Worm (Caenorhabditis elegans) whole organism, young adult: Measurements from ENCODE around the gene ZK1248.5.

Source experiments
- B0019.2 ChIP-seq: fragments of 200-800 bp; sonication (Bioruptor generic); conservative IDR thresholded peaks from 2 replicates; pipeline ENCODE4 v1.3.6; 2022; ENCODE audit warnings: missing genetic modification reagents, missing genetic modification characterization, missing compliant biosample characterization
- F22D6.2 ChIP-seq: sonication (generic microtip); optimal IDR thresholded peaks from 2 replicates; lab custom pipeline; 2016; ENCODE audit warnings: mild to moderate bottlenecking, missing genetic modification characterization, missing compliant biosample characterization
- F23B12.7 ChIP-seq: sonication (generic microtip); optimal IDR thresholded peaks from 2 replicates; lab custom pipeline; 2017; ENCODE audit warnings: missing genetic modification characterization, mild to moderate bottlenecking, missing compliant biosample characterization, antibody characterized with exemption, moderate library complexity; ENCODE audit not compliant: insufficient read depth
- F33H1.4 ChIP-seq: fragments of 200-800 bp; sonication (Bioruptor generic); IDR thresholded peaks from 2 replicates; pipeline ENCODE4 v1.3.6; 2022; ENCODE audit warnings: missing genetic modification reagents, missing genetic modification characterization, missing compliant biosample characterization
- F39B2.1 ChIP-seq: fragments of 200-800 bp; sonication (Bioruptor generic); IDR thresholded peaks from 2 replicates; pipeline ENCODE4 v1.3.6; 2022; ENCODE audit warnings: missing genetic modification reagents, missing genetic modification characterization, missing compliant biosample characterization
- F52B5.7 ChIP-seq: sonication (generic microtip); optimal IDR thresholded peaks from 2 replicates; lab custom pipeline; 2016; ENCODE audit warnings: mild to moderate bottlenecking, missing genetic modification characterization, missing compliant biosample characterization
- F55B11.4 ChIP-seq: sonication (generic microtip); optimal IDR thresholded peaks from 2 replicates; lab custom pipeline; 2016; ENCODE audit warnings: missing compliant biosample characterization, missing genetic modification characterization, borderline replicate concordance; ENCODE audit not compliant: insufficient read depth
- F57A8.1 ChIP-seq: fragments of 200-800 bp; sonication (Bioruptor generic); optimal IDR thresholded peaks from 2 replicates; lab custom pipeline; 2018; ENCODE audit warnings: mild to moderate bottlenecking, missing genetic modification characterization, moderate library complexity, missing compliant biosample characterization
- T26A5.8 ChIP-seq: sonication (generic microtip); optimal IDR thresholded peaks from 2 replicates; lab custom pipeline; 2016; ENCODE audit warnings: missing genetic modification characterization, missing compliant biosample characterization
- Y53G8AR.9 ChIP-seq: fragments of 200-800 bp; sonication (Bioruptor generic); conservative IDR thresholded peaks from 2 replicates; pipeline ENCODE4 v1.3.6; 2022; ENCODE audit warnings: missing genetic modification reagents, missing genetic modification characterization, missing compliant biosample characterization
- Y56A3A.18 ChIP-seq: fragments of 200-800 bp; sonication (Bioruptor generic); IDR thresholded peaks from 2 replicates; pipeline ENCODE4 v1.3.6; 2022; ENCODE audit warnings: missing genetic modification reagents, missing genetic modification characterization, missing compliant biosample characterization
- Y67H2A.10 ChIP-seq: fragments of 200-800 bp; sonication (Bioruptor generic); conservative IDR thresholded peaks from 2 replicates; pipeline ENCODE4 v1.3.6; 2022; ENCODE audit warnings: missing genetic modification reagents, missing genetic modification characterization, missing compliant biosample characterization
- Y95B8A.8 ChIP-seq: fragments of 200-800 bp; sonication (Bioruptor generic); IDR thresholded peaks from 2 replicates; pipeline ENCODE4 v1.3.6; 2022; ENCODE audit warnings: missing genetic modification reagents, missing genetic modification characterization, missing compliant biosample characterization
- attf-3 ChIP-seq: fragments of 200-800 bp; sonication (Bioruptor generic); conservative IDR thresholded peaks from 2 replicates; pipeline ENCODE4 v1.3.6; 2022; ENCODE audit warnings: missing genetic modification reagents, missing genetic modification characterization, missing compliant biosample characterization
- bed-1 ChIP-seq: fragments of 200-800 bp; sonication (Bioruptor generic); IDR thresholded peaks from 2 replicates; pipeline ENCODE4 v1.3.6; 2022; ENCODE audit warnings: missing genetic modification reagents, missing genetic modification characterization, missing compliant biosample characterization
- ceh-27 ChIP-seq: fragments of 200-800 bp; sonication (Bioruptor generic); optimal IDR thresholded peaks from 2 replicates; lab custom pipeline; 2018; ENCODE audit warnings: mild to moderate bottlenecking, missing genetic modification characterization, moderate library complexity, missing compliant biosample characterization
- ceh-58 ChIP-seq: fragments of 200-800 bp; sonication (Bioruptor generic); IDR thresholded peaks from 2 replicates; pipeline ENCODE4 v1.3.6; 2022; ENCODE audit warnings: missing genetic modification characterization, missing compliant biosample characterization
- chd-7 ChIP-seq: sonication (generic microtip); optimal IDR thresholded peaks from 2 replicates; lab custom pipeline; 2016; ENCODE audit warnings: mild to moderate bottlenecking, missing genetic modification characterization, moderate library complexity, missing compliant biosample characterization
- dox-1 ChIP-seq: fragments of 200-800 bp; sonication (Bioruptor generic); IDR thresholded peaks from 2 replicates; pipeline ENCODE4 v1.3.6; 2022; ENCODE audit warnings: missing genetic modification reagents, missing genetic modification characterization, missing compliant biosample characterization
- egrh-3 ChIP-seq: fragments of 200-800 bp; sonication (Bioruptor generic); IDR thresholded peaks from 2 replicates; pipeline ENCODE4 v1.3.6; 2022; ENCODE audit warnings: missing genetic modification reagents, missing genetic modification characterization, missing compliant biosample characterization
- ets-4 ChIP-seq: fragments of 200-800 bp; sonication (Bioruptor generic); optimal IDR thresholded peaks from 2 replicates; lab custom pipeline; 2018; ENCODE audit warnings: mild to moderate bottlenecking, missing genetic modification characterization, missing compliant biosample characterization
- hlh-12 ChIP-seq: sonication (generic microtip); optimal IDR thresholded peaks from 2 replicates; lab custom pipeline; 2016; ENCODE audit warnings: missing genetic modification characterization, missing compliant biosample characterization
- hlh-26 ChIP-seq: fragments of 200-800 bp; sonication (Bioruptor generic); conservative IDR thresholded peaks from 2 replicates; pipeline ENCODE4 v1.3.6; 2022; ENCODE audit warnings: missing genetic modification reagents, missing genetic modification characterization, missing compliant biosample characterization
- hmg-1.2 ChIP-seq: fragments of 200-800 bp; sonication (Bioruptor generic); IDR thresholded peaks from 2 replicates; pipeline ENCODE4 v1.3.6; 2022; ENCODE audit warnings: missing genetic modification reagents, missing genetic modification characterization, missing compliant biosample characterization
- hmg-20 ChIP-seq: fragments of 200-800 bp; sonication (Bioruptor generic); IDR thresholded peaks from 2 replicates; pipeline ENCODE4 v1.3.6; 2022; ENCODE audit warnings: missing genetic modification reagents, missing genetic modification characterization, missing compliant biosample characterization
- lin-26 ChIP-seq: fragments of 200-800 bp; sonication (Bioruptor generic); IDR thresholded peaks from 2 replicates; pipeline ENCODE4 v1.3.6; 2022; ENCODE audit warnings: missing genetic modification reagents, missing genetic modification characterization, missing compliant biosample characterization
- lir-1 ChIP-seq: fragments of 200-800 bp; sonication (Bioruptor generic); conservative IDR thresholded peaks from 2 replicates; pipeline ENCODE4 v1.3.6; 2022; ENCODE audit warnings: missing genetic modification reagents, missing genetic modification characterization, missing compliant biosample characterization
- lsy-27 ChIP-seq: sonication (generic microtip); optimal IDR thresholded peaks from 2 replicates; lab custom pipeline; 2017; ENCODE audit warnings: missing genetic modification characterization, mild to moderate bottlenecking, missing compliant biosample characterization, antibody characterized with exemption, missing genotype, borderline replicate concordance; ENCODE audit not compliant: insufficient read depth
- madf-6 ChIP-seq: fragments of 200-800 bp; sonication (Bioruptor generic); IDR thresholded peaks from 2 replicates; pipeline ENCODE4 v1.3.6; 2022; ENCODE audit warnings: missing genetic modification reagents, missing genetic modification characterization, missing compliant biosample characterization
- madf-8 ChIP-seq: fragments of 200-800 bp; sonication (Bioruptor generic); conservative IDR thresholded peaks from 2 replicates; pipeline ENCODE4 v1.3.6; 2022; ENCODE audit warnings: missing genetic modification reagents, missing genetic modification characterization, missing compliant biosample characterization
- mes-4 ChIP-seq: sonication (generic microtip); optimal IDR thresholded peaks from 2 replicates; lab custom pipeline; 2016; ENCODE audit warnings: missing genotype, missing genetic modification characterization, missing compliant biosample characterization
- nfya-2 ChIP-seq: fragments of 200-800 bp; sonication (Bioruptor generic); IDR thresholded peaks from 2 replicates; pipeline ENCODE4 v1.3.6; 2022; ENCODE audit warnings: missing genetic modification reagents, missing genetic modification characterization, missing compliant biosample characterization
- nhr-80 ChIP-seq: sonication (generic microtip); optimal IDR thresholded peaks from 2 replicates; lab custom pipeline; 2016; ENCODE audit warnings: missing genetic modification characterization, missing compliant biosample characterization
- rcor-1 ChIP-seq: fragments of 200-800 bp; sonication (Bioruptor generic); IDR thresholded peaks from 2 replicates; pipeline ENCODE4 v1.3.6; 2022; ENCODE audit warnings: missing genetic modification reagents, missing genetic modification characterization, missing compliant biosample characterization
- repo-1 ChIP-seq: sonication (generic microtip); optimal IDR thresholded peaks from 2 replicates; lab custom pipeline; 2017; ENCODE audit warnings: mild to moderate bottlenecking, missing genetic modification characterization, missing compliant biosample characterization
- sdz-38 ChIP-seq: sonication (generic microtip); optimal IDR thresholded peaks from 2 replicates; lab custom pipeline; 2016; ENCODE audit warnings: missing genotype, missing genetic modification characterization, missing compliant biosample characterization
- sea-2 ChIP-seq: fragments of 200-800 bp; sonication (Bioruptor generic); IDR thresholded peaks from 2 replicates; pipeline ENCODE4 v1.3.6; 2022; ENCODE audit warnings: missing genetic modification characterization, missing compliant biosample characterization
- sptf-2 ChIP-seq: fragments of 200-800 bp; sonication (Bioruptor generic); optimal IDR thresholded peaks from 2 replicates; lab custom pipeline; 2018; ENCODE audit warnings: mild to moderate bottlenecking, missing genetic modification characterization, missing compliant biosample characterization
- tbx-9 ChIP-seq: sonication (generic microtip); optimal IDR thresholded peaks from 2 replicates; lab custom pipeline; 2016; ENCODE audit warnings: borderline replicate concordance, missing genetic modification characterization, inconsistent platforms, missing compliant biosample characterization
- zim-3 ChIP-seq: sonication (generic microtip); optimal IDR thresholded peaks from 2 replicates; lab custom pipeline; 2017; ENCODE audit warnings: mild to moderate bottlenecking, missing genetic modification characterization, moderate library complexity, missing compliant biosample characterization
- ztf-18 ChIP-seq: sonication (generic microtip); optimal IDR thresholded peaks from 2 replicates; lab custom pipeline; 2016; ENCODE audit warnings: missing genotype, mild to moderate bottlenecking, missing genetic modification characterization, missing compliant biosample characterization
- ztf-22 ChIP-seq: fragments of 200-800 bp; sonication (Bioruptor generic); optimal IDR thresholded peaks from 2 replicates; lab custom pipeline; 2018; ENCODE audit warnings: mild to moderate bottlenecking, missing genetic modification characterization, moderate library complexity, missing compliant biosample characterization
- ztf-3 ChIP-seq: fragments of 200-800 bp; sonication (Bioruptor generic); optimal IDR thresholded peaks from 2 replicates; lab custom pipeline; 2018; ENCODE audit warnings: mild to moderate bottlenecking, missing genetic modification characterization, missing compliant biosample characterization

Gene ZK1248.5

DNA sequence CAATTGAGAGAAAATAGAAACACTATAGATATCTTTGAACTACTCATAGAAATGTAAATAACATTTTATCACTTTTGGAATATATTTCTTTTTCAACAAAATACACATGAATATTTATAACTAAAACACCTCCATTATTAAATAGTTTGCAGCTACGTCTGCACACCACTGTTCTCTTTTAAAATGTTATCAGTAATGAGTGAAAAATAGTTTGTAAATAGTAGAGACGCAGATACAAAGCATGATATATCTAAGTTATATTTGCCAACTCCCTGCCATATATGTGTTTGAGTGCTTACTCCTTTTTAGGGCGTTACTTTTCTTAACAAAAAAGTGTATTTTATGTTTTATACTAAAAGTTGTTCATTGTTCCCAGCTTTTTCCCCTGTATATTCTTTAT, 35.9 kb downstream of the ZK1248.5 start:
- no peak for TF ChIP-seq hmg-20 (GFP tag; lab: Robert Waterston, UW)
- no peak for TF ChIP-seq F52B5.7 (tag; lab: Kevin White, UChicago)
- TF ChIP-seq madf-6 = no peak
- no peak; the same call in 1 of the 2 replicates for TF ChIP-seq hmg-1.2
- TF ChIP-seq egrh-3 (GFP tag; lab: Robert Waterston, UW) = no peak
- TF ChIP-seq nfya-2 (GFP tag; lab: Robert Waterston, UW) = no peak
- TF ChIP-seq sptf-2 (GFP tag; lab: Kevin White, UChicago) = no peak
- TF ChIP-seq madf-8 (GFP tag; lab: Robert Waterston, UW) = no peak
- no peak for TF ChIP-seq ceh-58 (GFP tag; lab: Robert Waterston, UW)
- TF ChIP-seq mes-4 = no peak
- no peak for TF ChIP-seq ztf-18 (tag; lab: Kevin White, UChicago)
- TF ChIP-seq sdz-38 = no peak
- TF ChIP-seq nhr-80 (tag; lab: Kevin White, UChicago) = no peak
- no peak for TF ChIP-seq F57A8.1 (GFP tag; lab: Kevin White, UChicago)
- no peak for TF ChIP-seq ceh-27

DNA sequence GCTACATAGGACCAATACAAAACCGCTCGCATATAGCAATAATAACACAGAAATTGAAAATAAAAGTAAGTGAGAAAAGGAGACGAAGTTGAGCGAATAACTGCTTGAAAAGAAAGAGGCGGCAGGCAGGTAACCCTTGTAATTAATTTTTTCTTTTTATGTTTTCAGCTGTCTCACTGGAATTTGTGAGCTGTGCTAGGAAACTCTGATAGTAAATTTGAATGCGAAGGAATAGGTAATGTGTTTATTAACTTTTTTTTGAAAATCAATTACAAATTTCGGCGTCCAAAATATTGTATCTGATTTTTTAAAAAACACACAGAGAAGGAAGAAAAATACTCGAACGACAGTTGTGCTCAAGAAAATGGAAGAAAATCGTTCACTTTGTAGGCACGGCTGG, 41.7 kb downstream of the ZK1248.5 start, which contains the start of gene H41C03.2:
TSS of gene H41C03.2 (minus strand) at position 101 of the 400 bp plus-strand sequence.
- TF ChIP-seq ceh-27 (no peak), F33H1.4 (GFP tag; lab: Robert Waterston, UW) (no peak), Y56A3A.18 (no peak), F55B11.4 (tag; lab: Kevin White, UChicago) (no peak), F39B2.1 (GFP tag; lab: Robert Waterston, UW) (no peak), nfya-2 (GFP tag; lab: Robert Waterston, UW) (no peak), ztf-3 (GFP tag; lab: Kevin White, UChicago) (no peak), B0019.2 (GFP tag; lab: Robert Waterston, UW) (no peak), ets-4 (no peak), lir-1 (GFP tag; lab: Robert Waterston, UW) (no peak), F23B12.7 (tag; lab: Kevin White, UChicago) (no peak), lin-26 (GFP tag; lab: Robert Waterston, UW) (no peak), hlh-26 (GFP tag; lab: Robert Waterston, UW) (no peak), Y67H2A.10 (no peak), sea-2 (no peak), T26A5.8 (tag; lab: Kevin White, UChicago) (no peak), zim-3 (tag; lab: Kevin White, UChicago) (no peak), chd-7 (tag; lab: Kevin White, UChicago) (no peak), Y53G8AR.9 (GFP tag; lab: Robert Waterston, UW) (no peak)

DNA sequence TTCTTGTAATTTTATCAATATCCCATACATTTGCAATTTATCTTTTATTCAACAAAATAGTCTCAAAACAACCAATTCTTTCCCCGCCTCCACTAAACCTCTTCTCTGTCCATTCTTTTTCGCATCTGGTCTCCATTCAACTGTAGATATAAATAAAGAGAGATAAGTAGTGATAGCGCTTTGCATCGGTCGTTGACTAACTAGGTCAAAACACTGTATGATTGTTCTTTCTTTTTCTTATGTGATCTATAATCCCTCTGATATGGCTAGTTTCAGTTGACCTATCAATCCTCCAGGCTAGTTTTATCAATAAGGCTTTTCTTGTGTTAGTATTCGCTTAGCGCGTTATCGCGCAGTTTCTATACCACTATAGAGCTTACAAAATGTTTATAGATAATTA, 42.9 kb downstream of the ZK1248.5 start:
- no peak for TF ChIP-seq tbx-9

DNA sequence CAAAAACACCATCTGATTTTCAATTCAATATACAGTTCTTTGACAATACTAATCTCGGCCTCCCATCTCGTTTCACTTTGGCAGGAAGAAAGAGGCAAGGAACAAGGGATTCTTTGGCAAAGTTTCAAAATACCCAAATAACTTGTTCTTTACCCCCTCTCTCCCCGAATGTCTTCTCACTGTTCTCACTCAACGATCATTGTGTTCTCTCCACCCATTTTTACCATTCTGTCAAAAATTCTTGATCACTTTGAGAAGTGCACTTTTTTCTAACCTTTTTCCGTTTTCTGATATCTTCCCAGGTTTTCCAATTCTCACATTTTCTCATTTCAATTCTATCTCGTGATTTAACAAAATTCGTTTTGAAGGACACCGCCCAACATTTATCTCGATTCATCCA, 43.8 kb downstream of the ZK1248.5 start, which contains the start of gene H41C03.1:
TSS of gene H41C03.1 (plus strand) at position 301 of the 400 bp plus-strand sequence.
- no peak for TF ChIP-seq madf-6
- no peak for TF ChIP-seq repo-1 (tag; lab: Kevin White, UChicago)
- TF ChIP-seq hlh-12 (tag; lab: Kevin White, UChicago) = no peak
- TF ChIP-seq F22D6.2 (tag; lab: Kevin White, UChicago) = no peak
- TF ChIP-seq attf-3 (GFP tag; lab: Robert Waterston, UW) = no peak
- TF ChIP-seq lir-1 (GFP tag; lab: Robert Waterston, UW) = no peak
- no peak for TF ChIP-seq rcor-1
- TF ChIP-seq dox-1 = no peak
- TF ChIP-seq bed-1 (GFP tag; lab: Robert Waterston, UW) = no peak
- TF ChIP-seq Y95B8A.8 = no peak
- TF ChIP-seq ztf-22 (GFP tag; lab: Kevin White, UChicago) = no peak
- no peak for TF ChIP-seq lsy-27 (tag; lab: Kevin White, UChicago)
- TF ChIP-seq ceh-58 (GFP tag; lab: Robert Waterston, UW) = no peak
- TF ChIP-seq chd-7 (tag; lab: Kevin White, UChicago) = no peak
